Fruit fly (Drosophila melanogaster) whole organism: ENCODE results near the gene CG9743.

ENCODE experiments used
- CG8478 ChIP-seq: fragments of >200 bp; optimal IDR thresholded peaks from 2 replicates; lab custom pipeline; 2018; ENCODE audit warnings: inconsistent platforms
- Dll ChIP-seq: fragments of >200 bp; optimal IDR thresholded peaks from 2 replicates; lab custom pipeline; 2017
- EcR ChIP-seq, 2 experiments: fragments of >200 bp; optimal IDR thresholded peaks; 2 replicates each; lab custom pipeline; 2017; ENCODE audit warnings: missing biosample characterization in 2 of 2, missing genetic modification characterization in 2 of 2, missing genetic modification reagents in 2 of 2
- pan ChIP-seq: fragments of >200 bp; optimal IDR thresholded peaks from 2 replicates; lab custom pipeline; 2017
- psq ChIP-seq: fragments of >200 bp; optimal IDR thresholded peaks from 2 replicates; lab custom pipeline; 2017
- usp ChIP-seq: fragments of >200 bp; optimal IDR thresholded peaks from 2 replicates; lab custom pipeline; 2017; ENCODE audit warnings: missing biosample characterization, missing genetic modification characterization, mixed read lengths

CG9743 gene

dm6 chr3R:30203104-30203986 lies 547 bp upstream of the CG9743 start:
- TF ChIP-seq EcR (GFP tag; optimal IDR thresholded peaks at IDR 0.05; lab: Kevin White, UChicago) (no peak), psq (lab: Kevin White, UChicago) (no peak), Dll (lab: Kevin White, UChicago) (no peak), usp (GFP tag; lab: Kevin White, UChicago) (no peak), CG8478 (no peak), pan (lab: Kevin White, UChicago) (no peak)

- TF ChIP-seq CG8478 (no peak), EcR (GFP tag; optimal IDR thresholded peaks at IDR 0.05; lab: Kevin White, UChicago) (no peak), pan (lab: Kevin White, UChicago) (no peak)
Measured at dm6 chr3R:30201064-30201463, 1.7 kb downstream of the CG9743 start.

dm6 chr3R:30200091-30200698 lies 2.6 kb downstream of the CG9743 start:
- TF ChIP-seq CG8478 (no peak), Dll (lab: Kevin White, UChicago) (no peak), EcR (GFP tag; optimal IDR thresholded peaks at IDR 0.05; lab: Kevin White, UChicago) (no peak), usp (GFP tag; lab: Kevin White, UChicago) (no peak)

- TF ChIP-seq Dll (lab: Kevin White, UChicago) = no peak
- no peak for TF ChIP-seq psq (lab: Kevin White, UChicago)
- no peak for TF ChIP-seq CG8478
- TF ChIP-seq EcR (GFP tag; optimal IDR thresholded peaks at IDR 0.05; lab: Kevin White, UChicago) = no peak
Measured at dm6 chr3R:30198793-30199192, 4.0 kb downstream of the CG9743 start.

dm6 chr3R:30197796-30198195 lies 5.0 kb downstream of the CG9743 start:
- TF ChIP-seq psq (lab: Kevin White, UChicago) = no peak
- no peak for TF ChIP-seq CG8478
- TF ChIP-seq usp (GFP tag; lab: Kevin White, UChicago) = no peak
- no peak for TF ChIP-seq pan (lab: Kevin White, UChicago)
- TF ChIP-seq Dll (lab: Kevin White, UChicago) = no peak

dm6 chr3R:30196128-30196527 lies 6.7 kb downstream of the CG9743 start, which contains the start of gene CG15531:
Gene CG15531 (minus strand): TSS chr3R:30196228.
- no peak for TF ChIP-seq Dll (lab: Kevin White, UChicago)
- TF ChIP-seq pan (lab: Kevin White, UChicago) = no peak
- TF ChIP-seq usp (GFP tag; lab: Kevin White, UChicago) = no peak
- TF ChIP-seq psq (lab: Kevin White, UChicago) = no peak
- TF ChIP-seq EcR (GFP tag; optimal IDR thresholded peaks at IDR 0.05; lab: Kevin White, UChicago) = no peak
- no peak for TF ChIP-seq CG8478

- no peak for TF ChIP-seq Dll (lab: Kevin White, UChicago)
Measured at dm6 chr3R:30195606-30196049, 7.2 kb downstream of the CG9743 start.

dm6 chr3R:30193826-30194225 lies 9.0 kb downstream of the CG9743 start:
- TF ChIP-seq Dll (lab: Kevin White, UChicago) (no peak), EcR (GFP tag; optimal IDR thresholded peaks at IDR 0.05; lab: Kevin White, UChicago) (no peak), pan (lab: Kevin White, UChicago) (no peak), CG8478 (no peak), usp (GFP tag; lab: Kevin White, UChicago) (no peak), psq (lab: Kevin White, UChicago) (no peak)

- no peak for TF ChIP-seq psq (lab: Kevin White, UChicago)
- TF ChIP-seq EcR (GFP tag; optimal IDR thresholded peaks at IDR 0.05; lab: Kevin White, UChicago) = no peak
- TF ChIP-seq pan (lab: Kevin White, UChicago) = peak; percentile 93
Measured at dm6 chr3R:30191462-30191874, 11.3 kb downstream of the CG9743 start.

- no peak for TF ChIP-seq EcR (GFP tag; optimal IDR thresholded peaks at IDR 0.05; lab: Kevin White, UChicago)
- TF ChIP-seq usp (GFP tag; lab: Kevin White, UChicago) = no peak
Measured at dm6 chr3R:30191047-30191446, 11.8 kb downstream of the CG9743 start, which contains the start of gene CG9747. Gene CG9747 (minus strand): TSS chr3R:30191252.

- no peak for TF ChIP-seq usp (GFP tag; lab: Kevin White, UChicago)
- TF ChIP-seq Dll (lab: Kevin White, UChicago) = peak; percentile 18
Measured at dm6 chr3R:30189836-30190235, 13.0 kb downstream of the CG9743 start.

- TF ChIP-seq Dll (lab: Kevin White, UChicago) = no peak
- TF ChIP-seq psq (lab: Kevin White, UChicago) = no peak
- TF ChIP-seq usp (GFP tag; lab: Kevin White, UChicago) = no peak
- no peak for TF ChIP-seq CG8478
- no peak for TF ChIP-seq EcR (GFP tag; optimal IDR thresholded peaks at IDR 0.05; lab: Kevin White, UChicago)
- TF ChIP-seq pan (lab: Kevin White, UChicago) = no peak
Measured at dm6 chr3R:30189398-30189797, 13.4 kb downstream of the CG9743 start.
